Worm (Caenorhabditis elegans) whole organism, early embryonic: ENCODE measurements around the gene F20G2.1.

Experiments used
- B0310.2 ChIP-seq: sonication (generic microtip); optimal IDR thresholded peaks from 2 replicates; lab custom pipeline; 2016; ENCODE audit warnings: mild to moderate bottlenecking, missing genetic modification characterization, missing compliant biosample characterization
- F13C5.2 ChIP-seq: sonication (generic microtip); optimal IDR thresholded peaks from 2 replicates; lab custom pipeline; 2017; ENCODE audit warnings: mild to moderate bottlenecking, missing genetic modification characterization, inconsistent platforms, missing compliant biosample characterization
- aly-1 ChIP-seq: sonication (generic microtip); optimal IDR thresholded peaks from 2 replicates; lab custom pipeline; 2016; ENCODE audit warnings: missing genetic modification characterization, missing compliant biosample characterization
- ama-1 ChIP-seq: fragments of 150-350 bp; optimal IDR thresholded peaks from 2 replicates; lab custom pipeline; 2014
- ceh-13 ChIP-seq: fragments of 200-800 bp; sonication (Bioruptor generic); optimal IDR thresholded peaks from 2 replicates; lab custom pipeline; 2018; ENCODE audit warnings: mild to moderate bottlenecking, missing genetic modification characterization, missing compliant biosample characterization
- ceh-36 ChIP-seq: sonication (generic microtip); optimal IDR thresholded peaks from 2 replicates; lab custom pipeline; 2016; ENCODE audit warnings: missing genetic modification characterization, inconsistent platforms, missing compliant biosample characterization
- ets-7 ChIP-seq: sonication (generic microtip); optimal IDR thresholded peaks from 2 replicates; lab custom pipeline; 2016; ENCODE audit warnings: missing genotype, missing genetic modification characterization, missing compliant biosample characterization
- flt-1 ChIP-seq: fragments of 200-800 bp; sonication (Bioruptor generic); IDR thresholded peaks from 2 replicates; pipeline ENCODE4 v1.3.6; 2022; ENCODE audit warnings: missing genetic modification characterization, missing compliant biosample characterization
- hmbx-1 ChIP-seq: sonication (generic microtip); optimal IDR thresholded peaks from 2 replicates; lab custom pipeline; 2016; ENCODE audit warnings: mild to moderate bottlenecking, missing genetic modification characterization, missing compliant biosample characterization
- hmg-4 ChIP-seq: fragments of 200-800 bp; sonication (Bioruptor generic); optimal IDR thresholded peaks from 2 replicates; lab custom pipeline; 2018; ENCODE audit warnings: mild to moderate bottlenecking, missing genetic modification characterization, missing compliant biosample characterization
- hnd-1 ChIP-seq: sonication (generic microtip); optimal IDR thresholded peaks from 2 replicates; lab custom pipeline; 2016; ENCODE audit warnings: missing genetic modification characterization, missing compliant biosample characterization
- pes-1 ChIP-seq: fragments of 200-800 bp; sonication (Bioruptor generic); IDR thresholded peaks from 2 replicates; pipeline ENCODE4 v1.3.6; 2022; ENCODE audit warnings: missing genetic modification reagents, missing genetic modification characterization, missing compliant biosample characterization
- scrt-1 ChIP-seq: fragments of 200-800 bp; sonication (Bioruptor generic); IDR thresholded peaks from 2 replicates; pipeline ENCODE4 v1.3.6; 2022; ENCODE audit warnings: missing genetic modification characterization, missing compliant biosample characterization
- sea-1 ChIP-seq: fragments of 200-800 bp; sonication (Bioruptor generic); conservative IDR thresholded peaks from 2 replicates; pipeline ENCODE4 v1.3.6; 2022; ENCODE audit warnings: missing genetic modification characterization, missing compliant biosample characterization
- tbx-11 ChIP-seq: fragments of 200-800 bp; sonication (Bioruptor generic); IDR thresholded peaks from 2 replicates; pipeline ENCODE4 v1.3.6; 2022; ENCODE audit warnings: missing genetic modification characterization, missing compliant biosample characterization
- tbx-37 ChIP-seq: fragments of 200-800 bp; sonication (Bioruptor generic); conservative IDR thresholded peaks from 2 replicates; pipeline ENCODE4 v1.3.6; 2022; ENCODE audit warnings: missing genetic modification reagents, missing genetic modification characterization, missing compliant biosample characterization
- tra-4 ChIP-seq: sonication (generic microtip); optimal IDR thresholded peaks from 2 replicates; lab custom pipeline; 2017; ENCODE audit warnings: missing genetic modification characterization, missing compliant biosample characterization

Gene F20G2.1

ce11 chrV:13757349-13757748, 4.0 kb upstream of the F20G2.1 start:
- no peak for TF ChIP-seq pes-1
- no peak for TF ChIP-seq tbx-11
- no peak for TF ChIP-seq tbx-37 (GFP tag; lab: Robert Waterston, UW)
- TF ChIP-seq ama-1 (lab: Kevin White, UChicago), result no peak
- no peak for TF ChIP-seq hmg-4 (GFP tag; lab: Kevin White, UChicago)
- TF ChIP-seq scrt-1 (GFP tag; lab: Robert Waterston, UW), result no peak
- no peak for TF ChIP-seq sea-1 (GFP tag; lab: Robert Waterston, UW)
- TF ChIP-seq ets-7, result no peak
- no peak for TF ChIP-seq ceh-36 (tag; lab: Kevin White, UChicago)
- no peak for TF ChIP-seq flt-1 (GFP tag; lab: Robert Waterston, UW)
- TF ChIP-seq ceh-13 (GFP tag; lab: Kevin White, UChicago), result no peak
- no peak for TF ChIP-seq F13C5.2 (tag; lab: Kevin White, UChicago)

- no peak for TF ChIP-seq aly-1 (tag; lab: Kevin White, UChicago)
Measured at ce11 chrV:13756359-13757091, 3.1 kb upstream of the F20G2.1 start, which contains the start of gene F20G2.2. Gene F20G2.2, minus strand, starts transcription at chrV:13756409.

- TF ChIP-seq hmbx-1 (tag; lab: Kevin White, UChicago), result no peak
- TF ChIP-seq scrt-1 (GFP tag; lab: Robert Waterston, UW), result no peak
- TF ChIP-seq ceh-36 (tag; lab: Kevin White, UChicago), result no peak
- TF ChIP-seq tra-4, result no peak
- no peak for TF ChIP-seq hnd-1 (tag; lab: Kevin White, UChicago)
- no peak for TF ChIP-seq sea-1 (GFP tag; lab: Robert Waterston, UW)
- TF ChIP-seq flt-1 (GFP tag; lab: Robert Waterston, UW), result no peak
- no peak for TF ChIP-seq hmg-4 (GFP tag; lab: Kevin White, UChicago)
- TF ChIP-seq ama-1 (lab: Kevin White, UChicago), result no peak
- no peak for TF ChIP-seq pes-1
- no peak for TF ChIP-seq B0310.2
- no peak for TF ChIP-seq tbx-37 (GFP tag; lab: Robert Waterston, UW)
- no peak for TF ChIP-seq F13C5.2 (tag; lab: Kevin White, UChicago)
Measured at ce11 chrV:13751811-13752210, 1.6 kb downstream of the F20G2.1 start, which contains the start of gene cld-9. Gene cld-9, minus strand, starts transcription at chrV:13751891.

- TF ChIP-seq F13C5.2 (tag; lab: Kevin White, UChicago), result no peak
- no peak for TF ChIP-seq ets-7
- TF ChIP-seq scrt-1 (GFP tag; lab: Robert Waterston, UW), result no peak
- no peak for TF ChIP-seq ama-1 (lab: Kevin White, UChicago)
- no peak for TF ChIP-seq ceh-36 (tag; lab: Kevin White, UChicago)
- no peak for TF ChIP-seq hmg-4 (GFP tag; lab: Kevin White, UChicago)
Measured at ce11 chrV:13748658-13749057, 4.7 kb downstream of the F20G2.1 start, which contains the start of gene F35E12.10. Gene F35E12.10, minus strand, starts transcription at chrV:13748758.

ce11 chrV:13744901-13745300, 8.5 kb downstream of the F20G2.1 start, which contains the start of gene F35E12.9:
Gene F35E12.9, minus strand, starts transcription at chrV:13745127.
- TF ChIP-seq tbx-11 (no peak), ceh-36 (tag; lab: Kevin White, UChicago) (no peak), F13C5.2 (tag; lab: Kevin White, UChicago) (no peak), sea-1 (GFP tag; lab: Robert Waterston, UW) (no peak), aly-1 (tag; lab: Kevin White, UChicago) (no peak)

- TF ChIP-seq flt-1 (GFP tag; lab: Robert Waterston, UW) (no peak), aly-1 (tag; lab: Kevin White, UChicago) (no peak), tbx-37 (GFP tag; lab: Robert Waterston, UW) (no peak), hmg-4 (GFP tag; lab: Kevin White, UChicago) (no peak), ceh-36 (tag; lab: Kevin White, UChicago) (no peak), tbx-11 (no peak)
Measured at ce11 chrV:13739901-13740300, 13.5 kb downstream of the F20G2.1 start.

- TF ChIP-seq tra-4, result no peak
- TF ChIP-seq scrt-1 (GFP tag; lab: Robert Waterston, UW), result no peak
- TF ChIP-seq ama-1 (lab: Kevin White, UChicago), result no peak
- TF ChIP-seq ceh-13 (GFP tag; lab: Kevin White, UChicago), result no peak
- TF ChIP-seq ceh-36 (tag; lab: Kevin White, UChicago), result no peak
- TF ChIP-seq flt-1 (GFP tag; lab: Robert Waterston, UW), result no peak
- no peak for TF ChIP-seq aly-1 (tag; lab: Kevin White, UChicago)
- TF ChIP-seq B0310.2, result no peak
- no peak for TF ChIP-seq tbx-11
- TF ChIP-seq tbx-37 (GFP tag; lab: Robert Waterston, UW), result no peak
- no peak for TF ChIP-seq sea-1 (GFP tag; lab: Robert Waterston, UW)
- TF ChIP-seq F13C5.2 (tag; lab: Kevin White, UChicago), result no peak
- no peak for TF ChIP-seq hmg-4 (GFP tag; lab: Kevin White, UChicago)
- no peak for TF ChIP-seq ets-7
Measured at ce11 chrV:13738374-13738773, 15.0 kb downstream of the F20G2.1 start, which contains the start of gene irg-5. Gene irg-5, minus strand, starts transcription at chrV:13738474.

- no peak for TF ChIP-seq flt-1 (GFP tag; lab: Robert Waterston, UW)
- no peak for TF ChIP-seq tra-4
- TF ChIP-seq hnd-1 (tag; lab: Kevin White, UChicago), result no peak
Measured at ce11 chrV:13736147-13736546, 17.2 kb downstream of the F20G2.1 start, which contains the start of gene F35E12.6. Gene F35E12.6, minus strand, starts transcription at chrV:13736247.
